Worm (Caenorhabditis elegans) whole organism, late embryonic: ENCODE results near the gene mlc-1.

Experiments used
- ceh-22 ChIP-seq: sonication (generic microtip); optimal IDR thresholded peaks from 2 replicates; lab custom pipeline; 2017; ENCODE audit warnings: missing biosample characterization, missing genetic modification characterization
- ceh-24 ChIP-seq: sonication (generic microtip); optimal IDR thresholded peaks from 2 replicates; lab custom pipeline; 2016; ENCODE audit warnings: mild to moderate bottlenecking, missing genetic modification characterization, missing compliant biosample characterization
- ceh-30 ChIP-seq: fragments of 150-350 bp; optimal IDR thresholded peaks from 2 replicates; lab custom pipeline; 2014; ENCODE audit warnings: missing biosample characterization, missing genetic modification characterization
- ceh-6 ChIP-seq: fragments of 200-800 bp; sonication (Bioruptor generic); optimal IDR thresholded peaks from 2 replicates; lab custom pipeline; 2018; ENCODE audit warnings: mild to moderate bottlenecking, missing genetic modification characterization, missing compliant biosample characterization
- che-1 ChIP-seq: sonication (generic microtip); optimal IDR thresholded peaks from 2 replicates; lab custom pipeline; 2016; ENCODE audit warnings: mild to moderate bottlenecking, missing genetic modification characterization, missing compliant biosample characterization
- elt-2 ChIP-seq: sonication (generic microtip); optimal IDR thresholded peaks from 2 replicates; lab custom pipeline; 2016; ENCODE audit warnings: missing genetic modification reagents, missing genetic modification characterization, missing compliant biosample characterization
- ets-4 ChIP-seq: sonication (generic microtip); optimal IDR thresholded peaks from 2 replicates; lab custom pipeline; 2016; ENCODE audit warnings: missing genetic modification characterization, missing compliant biosample characterization
- mec-3 ChIP-seq: sonication (generic microtip); optimal IDR thresholded peaks from 2 replicates; lab custom pipeline; 2016; ENCODE audit warnings: borderline replicate concordance, missing genetic modification characterization, missing compliant biosample characterization
- nfya-1 ChIP-seq: sonication (generic microtip); optimal IDR thresholded peaks from 2 replicates; lab custom pipeline; 2017; ENCODE audit warnings: missing genetic modification characterization, mild to moderate bottlenecking, missing compliant biosample characterization, antibody characterized with exemption, moderate library complexity
- nhr-11 ChIP-seq: fragments of 150-350 bp; optimal IDR thresholded peaks from 2 replicates; lab custom pipeline; 2014; ENCODE audit warnings: missing biosample characterization, missing genetic modification characterization
- nhr-232 ChIP-seq: sonication (generic microtip); optimal IDR thresholded peaks from 2 replicates; lab custom pipeline; 2016; ENCODE audit warnings: missing genetic modification characterization, missing compliant biosample characterization
- rnt-1 ChIP-seq: sonication (generic microtip); optimal IDR thresholded peaks from 2 replicates; lab custom pipeline; 2016; ENCODE audit warnings: missing genetic modification characterization, missing compliant biosample characterization
- sox-2 ChIP-seq: fragments of 200-800 bp; sonication (Bioruptor generic); IDR thresholded peaks from 2 replicates; pipeline ENCODE4 v1.3.6; 2022; ENCODE audit warnings: missing genetic modification reagents, missing genetic modification characterization, missing compliant biosample characterization
- unc-3 ChIP-seq, 2 experiments: fragments of 200-800 bp in 1 of 2; sonication (Bioruptor generic) in 1 of 2; sonication (generic microtip) in 1 of 2; conservative IDR thresholded peaks in 1 of 2; optimal IDR thresholded peaks in 1 of 2; 2 replicates each; pipeline versions ENCODE4 v1.3.6 to Lab custom; 2016 to 2022; ENCODE audit warnings: missing compliant biosample characterization in 2 of 2, missing genetic modification characterization in 2 of 2, missing genetic modification reagents in 1 of 2

- TF ChIP-seq ceh-30 (tag; lab: Kevin White, UChicago) (no peak), nfya-1 (no peak), ceh-6 (GFP tag; lab: Kevin White, UChicago) (no peak), nhr-11 (tag; lab: Kevin White, UChicago) (no peak), mec-3 (tag; lab: Kevin White, UChicago) (no peak), sox-2 (GFP tag; lab: Robert Waterston, UW) (no peak), ets-4 (no peak), ceh-22 (tag; lab: Kevin White, UChicago) (no peak), che-1 (no peak), elt-2 (tag; lab: Kevin White, UChicago) (no peak), nhr-232 (tag; lab: Kevin White, UChicago) (no peak), unc-3 (GFP tag; conservative IDR thresholded peaks at IDR 0.05; lab: Robert Waterston, UW) (no peak), unc-3 (tag; optimal IDR thresholded peaks at IDR 0.05; lab: Kevin White, UChicago) (no peak), rnt-1 (tag; lab: Kevin White, UChicago) (no peak), ceh-24 (tag; lab: Kevin White, UChicago) (no peak)
Measured at ce11 chrX:17426712-17427111, 32.3 kb upstream of the mlc-1 start.
